Fruit fly (Drosophila melanogaster) whole organism: Measurements from ENCODE around the gene CG14882.

Experiments used
- CG8478 ChIP-seq: fragments of >200 bp; optimal IDR thresholded peaks from 2 replicates; lab custom pipeline; 2018; ENCODE audit warnings: inconsistent platforms
- Dll ChIP-seq: fragments of >200 bp; optimal IDR thresholded peaks from 2 replicates; lab custom pipeline; 2017
- EcR ChIP-seq, 2 experiments: fragments of >200 bp; optimal IDR thresholded peaks; 2 replicates each; lab custom pipeline; 2017; ENCODE audit warnings: missing biosample characterization in 2 of 2, missing genetic modification characterization in 2 of 2, missing genetic modification reagents in 2 of 2
- pan ChIP-seq: fragments of >200 bp; optimal IDR thresholded peaks from 2 replicates; lab custom pipeline; 2017
- psq ChIP-seq: fragments of >200 bp; optimal IDR thresholded peaks from 2 replicates; lab custom pipeline; 2017
- usp ChIP-seq: fragments of >200 bp; optimal IDR thresholded peaks from 2 replicates; lab custom pipeline; 2017; ENCODE audit warnings: missing biosample characterization, missing genetic modification characterization, mixed read lengths

- TF ChIP-seq psq (lab: Kevin White, UChicago) (no peak), usp (GFP tag; lab: Kevin White, UChicago) (no peak), pan (lab: Kevin White, UChicago) (no peak), EcR (GFP tag; optimal IDR thresholded peaks at IDR 0.05; lab: Kevin White, UChicago) (no peak), Dll (lab: Kevin White, UChicago) (no peak), CG8478 (lab: Kevin White, UChicago) (no peak)
Measured at dm6 chr3R:16455875-16456274, 12.9 kb downstream of the CG14882 start, which contains the start of gene CG14883.
